Fruit fly (Drosophila melanogaster) whole organism, adult: Measurements from ENCODE around the gene inaF-B.
A peak's percentile ranks its signal among the peaks of the same experiment; 100 is the strongest.

Experiments
- CG11617 ChIP-seq: fragments of 200-800 bp; sonication (Bioruptor generic); optimal IDR thresholded peaks from 2 replicates; lab custom pipeline; 2017; ENCODE audit warnings: mild to moderate bottlenecking, missing biosample characterization, missing genetic modification reagents, missing genetic modification characterization
- CG12768 ChIP-seq: fragments of 200-800 bp; sonication (Bioruptor generic); optimal IDR thresholded peaks from 2 replicates; lab custom pipeline; 2017; ENCODE audit warnings: missing biosample characterization, missing genetic modification characterization, mild to moderate bottlenecking, moderate library complexity, missing genetic modification reagents
- CG14711 ChIP-seq: fragments of 200-800 bp; sonication (Bioruptor generic); optimal IDR thresholded peaks from 2 replicates; lab custom pipeline; 2018; ENCODE audit warnings: missing biosample characterization, mild to moderate bottlenecking, missing genetic modification characterization, moderate library complexity
- CG1620 ChIP-seq: fragments of 200-800 bp; sonication (Bioruptor generic); optimal IDR thresholded peaks from 2 replicates; lab custom pipeline; 2016; ENCODE audit warnings: missing biosample characterization, missing genetic modification characterization
- CG33017 ChIP-seq: fragments of 200-800 bp; sonication (Bioruptor generic); optimal IDR thresholded peaks from 2 replicates; lab custom pipeline; 2018; ENCODE audit warnings: missing biosample characterization, mild to moderate bottlenecking, missing genetic modification characterization, moderate library complexity
- CG5204 ChIP-seq: fragments of 200-800 bp; sonication (Bioruptor generic); optimal IDR thresholded peaks from 2 replicates; lab custom pipeline; 2016; ENCODE audit warnings: missing biosample characterization, missing genetic modification characterization
- CG7045 ChIP-seq: fragments of 200-800 bp; sonication (Bioruptor generic); optimal IDR thresholded peaks from 2 replicates; lab custom pipeline; 2017; ENCODE audit warnings: missing biosample characterization, mild to moderate bottlenecking, missing genetic modification characterization
- CG7101 ChIP-seq: fragments of 200-800 bp; sonication (Bioruptor generic); optimal IDR thresholded peaks from 2 replicates; lab custom pipeline; 2018; ENCODE audit warnings: missing biosample characterization, mild to moderate bottlenecking, missing genetic modification characterization, moderate library complexity
- Clk ChIP-seq: fragments of 200-800 bp; sonication (Bioruptor generic); optimal IDR thresholded peaks from 2 replicates; lab custom pipeline; 2017; ENCODE audit warnings: missing biosample characterization, missing genetic modification characterization
- Crg-1 ChIP-seq: fragments of 200-800 bp; sonication (Bioruptor generic); optimal IDR thresholded peaks from 2 replicates; lab custom pipeline; 2016; ENCODE audit warnings: missing biosample characterization, missing genetic modification characterization
- Hr96 ChIP-seq: fragments of 200-800 bp; sonication (Bioruptor generic); optimal IDR thresholded peaks from 2 replicates; lab custom pipeline; 2016; ENCODE audit warnings: missing biosample characterization, missing genetic modification characterization
- Mnt ChIP-seq: fragments of 200-800 bp; sonication (Bioruptor generic); optimal IDR thresholded peaks from 2 replicates; lab custom pipeline; 2016; ENCODE audit warnings: missing biosample characterization, mild to moderate bottlenecking, missing genetic modification characterization
- bab1 ChIP-seq: fragments of 200-800 bp; sonication (Bioruptor generic); optimal IDR thresholded peaks from 3 replicates; lab custom pipeline; 2019; ENCODE audit warnings: missing biosample characterization, mild to moderate bottlenecking, missing genetic modification characterization, moderate library complexity
- cic ChIP-seq: fragments of 200-800 bp; sonication (Bioruptor generic); optimal IDR thresholded peaks from 2 replicates; lab custom pipeline; 2017; ENCODE audit warnings: missing biosample characterization, mild to moderate bottlenecking, missing genetic modification characterization, moderate library complexity
- cnc ChIP-seq, 2 experiments: fragments of >200 bp; optimal IDR thresholded peaks; 2 replicates each; lab custom pipeline; 2017
- kay ChIP-seq: fragments of 200-800 bp; sonication (Bioruptor generic); peaks from one replicate; lab custom pipeline; 2016; ENCODE audit warnings: missing biosample characterization, missing genetic modification characterization, borderline replicate concordance
- ovo ChIP-seq: fragments of 200-800 bp; sonication (Bioruptor generic); optimal IDR thresholded peaks from 2 replicates; lab custom pipeline; 2016; ENCODE audit warnings: missing biosample characterization, missing genetic modification characterization
- pad ChIP-seq: fragments of 200-800 bp; sonication (Bioruptor generic); optimal IDR thresholded peaks from 3 replicates; lab custom pipeline; 2017; ENCODE audit warnings: missing biosample characterization, missing genetic modification characterization, mild to moderate bottlenecking, moderate library complexity, missing genetic modification reagents
- tj ChIP-seq: fragments of 200-800 bp; sonication (Bioruptor generic); optimal IDR thresholded peaks from 3 replicates; lab custom pipeline; 2017; ENCODE audit warnings: missing biosample characterization, mild to moderate bottlenecking, missing genetic modification characterization, moderate library complexity
- toe ChIP-seq: fragments of 200-800 bp; sonication (Bioruptor generic); optimal IDR thresholded peaks from 2 replicates; lab custom pipeline; 2016; ENCODE audit warnings: missing biosample characterization, missing genetic modification characterization

inaF-B gene

dm6 chrX:11681558-11682551 lies 50.7 kb downstream of the inaF-B start:
- TF ChIP-seq ovo (GFP tag; lab: Kevin White, UChicago) = peak; percentile 90
- TF ChIP-seq pad = peak; percentile 97
- TF ChIP-seq Clk (GFP tag; lab: Kevin White, UChicago) = no peak
- TF ChIP-seq bab1 = peak; percentile 76
- TF ChIP-seq CG12768 (GFP tag; lab: Kevin White, UChicago) = peak; percentile 18
- peak; percentile 95 for TF ChIP-seq CG14711 (tag; lab: Kevin White, UChicago)
- peak; percentile 71 for TF ChIP-seq Hr96 (GFP tag; lab: Kevin White, UChicago)
- no peak for TF ChIP-seq kay (GFP tag; lab: Kevin White, UChicago)
- peak; percentile 72 for TF ChIP-seq tj (GFP tag; lab: Kevin White, UChicago)
- peak; percentile 69 for TF ChIP-seq Mnt (GFP tag; lab: Kevin White, UChicago)
- peak; percentile 49 for TF ChIP-seq CG11617 (GFP tag; lab: Kevin White, UChicago)
- TF ChIP-seq CG5204 = no peak
- peak; percentile 11 for TF ChIP-seq cic (GFP tag; lab: Kevin White, UChicago)
- peak; percentile 35 for TF ChIP-seq toe
- TF ChIP-seq CG33017 (tag; lab: Kevin White, UChicago) = no peak
- TF ChIP-seq cnc (optimal IDR thresholded peaks at IDR 0.05; lab: Kevin White, UChicago) = no peak
- peak; percentile 54 for TF ChIP-seq CG1620 (GFP tag; lab: Kevin White, UChicago)
- peak; percentile 53 for TF ChIP-seq Crg-1 (GFP tag; lab: Kevin White, UChicago)
- no peak for TF ChIP-seq CG7045 (GFP tag; lab: Kevin White, UChicago)
- peak; percentile 70 for TF ChIP-seq CG7101 (tag; lab: Kevin White, UChicago)

dm6 chrX:11680405-11680804 lies 52.2 kb downstream of the inaF-B start:
- TF ChIP-seq Hr96 (GFP tag; lab: Kevin White, UChicago) (no peak), CG14711 (tag; lab: Kevin White, UChicago) (peak; percentile 9), tj (GFP tag; lab: Kevin White, UChicago) (peak; percentile 59), bab1 (peak; percentile 74)

DNA sequence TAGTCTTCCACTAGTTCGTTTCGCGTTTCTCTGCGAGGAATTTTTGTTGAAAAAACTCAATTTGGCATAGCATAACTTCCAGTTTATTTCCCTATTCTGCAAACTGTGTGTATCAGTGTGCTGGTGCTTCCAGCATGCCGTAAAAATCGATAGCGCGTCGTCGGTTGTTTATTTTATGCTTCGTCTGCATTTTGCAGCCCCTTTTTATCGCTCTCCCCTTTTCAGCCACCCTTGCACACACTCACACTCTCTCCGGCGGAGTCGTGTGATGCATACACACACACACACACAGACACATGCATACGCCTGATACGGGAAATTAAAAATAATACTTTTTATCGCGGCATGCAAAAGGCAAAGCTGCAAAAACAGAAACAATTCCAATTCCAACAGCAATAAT lies 53.1 kb downstream of the inaF-B start:
- TF ChIP-seq Clk (GFP tag; lab: Kevin White, UChicago) (no peak), Hr96 (GFP tag; lab: Kevin White, UChicago) (no peak), CG33017 (tag; lab: Kevin White, UChicago) (no peak), ovo (GFP tag; lab: Kevin White, UChicago) (no peak), pad (peak; percentile 95), kay (GFP tag; lab: Kevin White, UChicago) (no peak), CG14711 (tag; lab: Kevin White, UChicago) (no peak), tj (GFP tag; lab: Kevin White, UChicago) (peak; percentile 98), Crg-1 (GFP tag; lab: Kevin White, UChicago) (peak; percentile 1), Mnt (GFP tag; lab: Kevin White, UChicago) (peak; percentile 15), cic (GFP tag; lab: Kevin White, UChicago) (peak; percentile 15)

dm6 chrX:11678539-11679040 lies 54.0 kb downstream of the inaF-B start, which contains the start of the genes Vlet and bif:
Gene Vlet, minus strand, starts transcription at chrX:11678589.
Gene bif, plus strand, starts transcription at chrX:11678970.
- TF ChIP-seq tj (GFP tag; lab: Kevin White, UChicago) = peak; percentile 12
- peak; percentile 62 for TF ChIP-seq bab1
- peak; percentile 40 for TF ChIP-seq CG7045 (GFP tag; lab: Kevin White, UChicago)
- TF ChIP-seq CG14711 (tag; lab: Kevin White, UChicago) = peak; percentile 75
- peak; percentile 82 for TF ChIP-seq CG11617 (GFP tag; lab: Kevin White, UChicago)
- no peak for TF ChIP-seq pad
- TF ChIP-seq Hr96 (GFP tag; lab: Kevin White, UChicago) = peak; percentile 55
- no peak for TF ChIP-seq CG33017 (tag; lab: Kevin White, UChicago)
- TF ChIP-seq ovo (GFP tag; lab: Kevin White, UChicago) = peak; percentile 0
- no peak for TF ChIP-seq cnc (optimal IDR thresholded peaks at IDR 0.05; lab: Kevin White, UChicago)
- no peak for TF ChIP-seq cic (GFP tag; lab: Kevin White, UChicago)
- TF ChIP-seq Clk (GFP tag; lab: Kevin White, UChicago) = no peak
- peak; percentile 48 for TF ChIP-seq Mnt (GFP tag; lab: Kevin White, UChicago)
- TF ChIP-seq toe = peak; percentile 52
- TF ChIP-seq CG7101 (tag; lab: Kevin White, UChicago) = peak; percentile 69
- TF ChIP-seq kay (GFP tag; lab: Kevin White, UChicago) = peak; percentile 77
- TF ChIP-seq CG12768 (GFP tag; lab: Kevin White, UChicago) = no peak
- peak; percentile 37 for TF ChIP-seq CG5204
- peak; percentile 56 for TF ChIP-seq Crg-1 (GFP tag; lab: Kevin White, UChicago)
- TF ChIP-seq CG1620 (GFP tag; lab: Kevin White, UChicago) = peak; percentile 73
